Fruit fly (Drosophila melanogaster) whole organism, embryonic: ENCODE data around the gene CG43999.
A peak's percentile ranks its signal among the peaks of the same experiment; 100 is the strongest.

Source experiments
- ATbp ChIP-seq: fragments of 200-800 bp; sonication (Bioruptor generic); optimal IDR thresholded peaks from 2 replicates; lab custom pipeline; 2017; ENCODE audit warnings: missing biosample characterization, mild to moderate bottlenecking, missing genetic modification characterization, missing genetic modification reagents
- Adf1 ChIP-seq: fragments of 200-800 bp; sonication (Bioruptor generic); IDR thresholded peaks from 2 replicates; pipeline ENCODE4 v1.3.6; 2022; ENCODE audit warnings: missing biosample characterization, missing genetic modification characterization
- Atf3 ChIP-seq: fragments of 200-800 bp; sonication (Bioruptor generic); optimal IDR thresholded peaks from 3 replicates; lab custom pipeline; 2016; ENCODE audit warnings: missing biosample characterization, missing genetic modification characterization
- B-H1 ChIP-seq: fragments of 200-800 bp; sonication (Bioruptor generic); IDR thresholded peaks from 3 replicates; pipeline ENCODE4 v1.3.6; 2022; ENCODE audit warnings: missing biosample characterization, missing genetic modification characterization
- B-H2 ChIP-seq: fragments of 200-800 bp; sonication (Bioruptor generic); optimal IDR thresholded peaks from 2 replicates; lab custom pipeline; 2018; ENCODE audit warnings: missing biosample characterization, mild to moderate bottlenecking, missing genetic modification characterization
- Bgb ChIP-seq: fragments of 200-800 bp; sonication (Bioruptor generic); IDR thresholded peaks from 2 replicates; pipeline ENCODE4 v1.3.6; 2022; ENCODE audit warnings: missing biosample characterization, missing genetic modification characterization; ENCODE audit not compliant: partially characterized antibody
- BtbVII ChIP-seq: fragments of 200-800 bp; sonication (Bioruptor generic); optimal IDR thresholded peaks from 3 replicates; lab custom pipeline; 2017; ENCODE audit warnings: missing biosample characterization, mild to moderate bottlenecking, missing genetic modification characterization
- CG11456 ChIP-seq: fragments of 200-800 bp; sonication (Bioruptor generic); IDR thresholded peaks from 3 replicates; pipeline ENCODE4 v1.3.6; 2022; ENCODE audit warnings: missing biosample characterization, missing genetic modification characterization
- CG11696 ChIP-seq: fragments of 200-800 bp; sonication (Bioruptor generic); IDR thresholded peaks from 2 replicates; pipeline ENCODE4 v1.3.6; 2022; ENCODE audit warnings: missing biosample characterization, missing genetic modification characterization
- CG12299 ChIP-seq: fragments of 200-800 bp; sonication (Bioruptor generic); optimal IDR thresholded peaks from 2 replicates; lab custom pipeline; 2018; ENCODE audit warnings: missing biosample characterization, mild to moderate bottlenecking, missing genetic modification characterization
- CG12391 ChIP-seq: fragments of 200-800 bp; sonication (Bioruptor generic); optimal IDR thresholded peaks from 3 replicates; lab custom pipeline; 2018; ENCODE audit warnings: missing biosample characterization, mild to moderate bottlenecking, missing genetic modification characterization, moderate library complexity
- CG12942 ChIP-seq: fragments of 200-800 bp; sonication (Bioruptor generic); optimal IDR thresholded peaks from 3 replicates; lab custom pipeline; 2016; ENCODE audit warnings: missing biosample characterization, missing genetic modification characterization
- CG14710 ChIP-seq: fragments of 200-800 bp; sonication (Bioruptor generic); optimal IDR thresholded peaks from 3 replicates; lab custom pipeline; 2019; ENCODE audit warnings: missing biosample characterization, mild to moderate bottlenecking, missing genetic modification characterization, moderate library complexity
- CG14860 ChIP-seq: fragments of 200-800 bp; sonication (Bioruptor generic); IDR thresholded peaks from 3 replicates; pipeline ENCODE4 v1.3.6; 2022; ENCODE audit warnings: missing biosample characterization, missing genetic modification characterization; ENCODE audit not compliant: partially characterized antibody
- CG15269 ChIP-seq: fragments of 200-800 bp; sonication (Bioruptor generic); optimal IDR thresholded peaks from 2 replicates; lab custom pipeline; 2018; ENCODE audit warnings: missing biosample characterization, mild to moderate bottlenecking, missing genetic modification characterization, moderate library complexity
- CG17328 ChIP-seq: fragments of 200-800 bp; sonication (Bioruptor generic); IDR thresholded peaks from 2 replicates; pipeline ENCODE4 v1.3.6; 2022; ENCODE audit warnings: missing biosample characterization, missing genetic modification characterization
- CG17568 ChIP-seq: fragments of 200-800 bp; sonication (Bioruptor generic); optimal IDR thresholded peaks from 2 replicates; lab custom pipeline; 2018; ENCODE audit warnings: missing biosample characterization, mild to moderate bottlenecking, missing genetic modification characterization, moderate library complexity
- CG18262 ChIP-seq: fragments of 200-800 bp; optimal IDR thresholded peaks from 3 replicates; lab custom pipeline; 2019; ENCODE audit warnings: missing biosample characterization, mild to moderate bottlenecking, missing genetic modification characterization, moderate library complexity
- CG1832 ChIP-seq: fragments of 200-800 bp; sonication (Bioruptor generic); optimal IDR thresholded peaks from 2 replicates; lab custom pipeline; 2017; ENCODE audit warnings: missing biosample characterization, mild to moderate bottlenecking, missing genetic modification characterization, inconsistent platforms
- CG2202 ChIP-seq: fragments of 200-800 bp; sonication (Bioruptor generic); optimal IDR thresholded peaks from 2 replicates; lab custom pipeline; 2018; ENCODE audit warnings: missing biosample characterization, mild to moderate bottlenecking, missing genetic modification characterization
- CG2678 ChIP-seq: fragments of 200-800 bp; sonication (Bioruptor generic); optimal IDR thresholded peaks from 3 replicates; lab custom pipeline; 2019; ENCODE audit warnings: missing biosample characterization, mild to moderate bottlenecking, missing genetic modification characterization, moderate library complexity
- CG31441 ChIP-seq: fragments of 200-800 bp; sonication (Bioruptor generic); IDR thresholded peaks from 2 replicates; pipeline ENCODE4 v1.3.6; 2022; ENCODE audit warnings: missing biosample characterization, missing genetic modification characterization
- CG34422 ChIP-seq: fragments of 200-800 bp; sonication (Bioruptor generic); IDR thresholded peaks from 3 replicates; pipeline ENCODE4 v1.3.6; 2022; ENCODE audit warnings: missing biosample characterization, missing genetic modification characterization
- CG4820 ChIP-seq: fragments of 200-800 bp; sonication (Bioruptor generic); optimal IDR thresholded peaks from 3 replicates; lab custom pipeline; 2016; ENCODE audit warnings: missing biosample characterization, missing genetic modification characterization
- CG6683 ChIP-seq: fragments of 200-800 bp; sonication (Bioruptor generic); optimal IDR thresholded peaks from 2 replicates; lab custom pipeline; 2017; ENCODE audit warnings: missing biosample characterization, mild to moderate bottlenecking, missing genetic modification characterization, missing genetic modification reagents
- CG6854 ChIP-seq: fragments of 200-800 bp; sonication (Bioruptor generic); optimal IDR thresholded peaks from 3 replicates; lab custom pipeline; 2017; ENCODE audit warnings: missing biosample characterization, mild to moderate bottlenecking, missing genetic modification characterization
- CG7987 ChIP-seq: fragments of 200-800 bp; sonication (Bioruptor generic); optimal IDR thresholded peaks from 2 replicates; lab custom pipeline; 2018; ENCODE audit warnings: missing biosample characterization, mild to moderate bottlenecking, missing genetic modification characterization, moderate library complexity
- CG9437 ChIP-seq: fragments of 200-800 bp; sonication (Bioruptor generic); optimal IDR thresholded peaks from 2 replicates; lab custom pipeline; 2018; ENCODE audit warnings: missing biosample characterization, mild to moderate bottlenecking, missing genetic modification characterization
- Dek ChIP-seq: fragments of 200-800 bp; sonication (Bioruptor generic); optimal IDR thresholded peaks from 3 replicates; lab custom pipeline; 2019; ENCODE audit warnings: missing biosample characterization, mild to moderate bottlenecking, missing genetic modification characterization, moderate library complexity
- E2f1 ChIP-seq: fragments of 200-800 bp; sonication (Bioruptor generic); IDR thresholded peaks from 2 replicates; pipeline ENCODE4 v1.3.6; 2022; ENCODE audit warnings: missing biosample characterization, missing genetic modification characterization
- HLH54F ChIP-seq: fragments of 200-800 bp; sonication (Bioruptor generic); optimal IDR thresholded peaks from 3 replicates; lab custom pipeline; 2016; ENCODE audit warnings: missing biosample characterization, missing genetic modification characterization
- Hey ChIP-seq: fragments of 200-800 bp; sonication (Bioruptor generic); optimal IDR thresholded peaks from 3 replicates; lab custom pipeline; 2018; ENCODE audit warnings: missing biosample characterization, mild to moderate bottlenecking, missing genetic modification characterization
- HmgD ChIP-seq: fragments of 200-800 bp; sonication (Bioruptor generic); optimal IDR thresholded peaks from 3 replicates; lab custom pipeline; 2016; ENCODE audit warnings: missing biosample characterization, missing genetic modification characterization
- Mad ChIP-seq: fragments of 200-800 bp; sonication (Bioruptor generic); optimal IDR thresholded peaks from 2 replicates; lab custom pipeline; 2016; ENCODE audit warnings: missing biosample characterization, missing genetic modification characterization
- Max ChIP-seq: fragments of 200-800 bp; sonication (Bioruptor generic); optimal IDR thresholded peaks from 2 replicates; lab custom pipeline; 2016; ENCODE audit warnings: missing biosample characterization, mild to moderate bottlenecking, missing genetic modification characterization
- Med ChIP-seq: fragments of 200-800 bp; sonication (Bioruptor generic); peaks from one replicate; lab custom pipeline; 2016; ENCODE audit warnings: missing biosample characterization, missing genetic modification characterization, mild to moderate bottlenecking, inconsistent platforms, moderate library complexity
- Neu2 ChIP-seq: fragments of 200-800 bp; sonication (Bioruptor generic); optimal IDR thresholded peaks from 3 replicates; lab custom pipeline; 2016; ENCODE audit warnings: missing biosample characterization, missing genetic modification characterization, borderline replicate concordance
- Rx ChIP-seq: fragments of 200-800 bp; sonication (Bioruptor generic); IDR thresholded peaks from 2 replicates; pipeline ENCODE4 v1.3.6; 2022; ENCODE audit warnings: missing biosample characterization, missing genetic modification characterization
- chm ChIP-seq: fragments of 200-800 bp; sonication (Bioruptor generic); IDR thresholded peaks from 2 replicates; pipeline ENCODE4 v1.3.6; 2022; ENCODE audit warnings: missing biosample characterization, missing genetic modification characterization
- dan ChIP-seq: fragments of 200-800 bp; sonication (Bioruptor generic); IDR thresholded peaks from 2 replicates; pipeline ENCODE4 v1.3.6; 2022; ENCODE audit warnings: missing biosample characterization, missing genetic modification characterization
- dmrt99B ChIP-seq: fragments of 200-800 bp; sonication (Bioruptor generic); optimal IDR thresholded peaks from 2 replicates; lab custom pipeline; 2018; ENCODE audit warnings: missing biosample characterization, mild to moderate bottlenecking, missing genetic modification characterization, moderate library complexity
- hkb ChIP-seq, 2 experiments: fragments of 200-800 bp in 1 of 2; fragments of >200 bp in 1 of 2; sonication (Bioruptor generic) in 1 of 2; IDR thresholded peaks in 1 of 2; optimal IDR thresholded peaks in 1 of 2; 2 replicates each; pipeline versions ENCODE4 v1.3.6 to Lab custom; 2017 to 2022; ENCODE audit warnings: missing biosample characterization in 1 of 2, missing genetic modification characterization in 1 of 2
- lilli ChIP-seq: fragments of 200-800 bp; sonication (Bioruptor generic); optimal IDR thresholded peaks from 3 replicates; lab custom pipeline; 2016; ENCODE audit warnings: missing biosample characterization, missing genetic modification characterization
- nau ChIP-seq: fragments of 200-800 bp; sonication (Bioruptor generic); optimal IDR thresholded peaks from 3 replicates; lab custom pipeline; 2017; ENCODE audit warnings: missing biosample characterization, mild to moderate bottlenecking, missing genetic modification characterization, missing genetic modification reagents
- nerfin-1 ChIP-seq: fragments of 200-800 bp; sonication (Bioruptor generic); optimal IDR thresholded peaks from 3 replicates; lab custom pipeline; 2019; ENCODE audit warnings: missing biosample characterization, mild to moderate bottlenecking, missing genetic modification characterization, moderate library complexity
- sd ChIP-seq: fragments of 200-800 bp; sonication (Bioruptor generic); optimal IDR thresholded peaks from 3 replicates; lab custom pipeline; 2018; ENCODE audit warnings: missing biosample characterization, mild to moderate bottlenecking, missing genetic modification characterization, moderate library complexity
- tll ChIP-seq, 2 experiments: fragments of 200-800 bp in 1 of 2; fragments of >200 bp in 1 of 2; sonication (Bioruptor generic) in 1 of 2; optimal IDR thresholded peaks; 2 replicates each; lab custom pipeline; 2017 to 2019; ENCODE audit warnings: missing biosample characterization in 2 of 2, missing genetic modification characterization in 2 of 2, mild to moderate bottlenecking in 1 of 2, moderate library complexity in 1 of 2
- trem ChIP-seq: fragments of 200-800 bp; optimal IDR thresholded peaks from 3 replicates; lab custom pipeline; 2019; ENCODE audit warnings: missing biosample characterization, mild to moderate bottlenecking, missing genetic modification characterization, moderate library complexity
- vfl ChIP-seq: fragments of 200-800 bp; sonication (Bioruptor generic); optimal IDR thresholded peaks from 2 replicates; lab custom pipeline; 2016; ENCODE audit warnings: missing biosample characterization, missing genetic modification characterization

Gene CG43999

DNA sequence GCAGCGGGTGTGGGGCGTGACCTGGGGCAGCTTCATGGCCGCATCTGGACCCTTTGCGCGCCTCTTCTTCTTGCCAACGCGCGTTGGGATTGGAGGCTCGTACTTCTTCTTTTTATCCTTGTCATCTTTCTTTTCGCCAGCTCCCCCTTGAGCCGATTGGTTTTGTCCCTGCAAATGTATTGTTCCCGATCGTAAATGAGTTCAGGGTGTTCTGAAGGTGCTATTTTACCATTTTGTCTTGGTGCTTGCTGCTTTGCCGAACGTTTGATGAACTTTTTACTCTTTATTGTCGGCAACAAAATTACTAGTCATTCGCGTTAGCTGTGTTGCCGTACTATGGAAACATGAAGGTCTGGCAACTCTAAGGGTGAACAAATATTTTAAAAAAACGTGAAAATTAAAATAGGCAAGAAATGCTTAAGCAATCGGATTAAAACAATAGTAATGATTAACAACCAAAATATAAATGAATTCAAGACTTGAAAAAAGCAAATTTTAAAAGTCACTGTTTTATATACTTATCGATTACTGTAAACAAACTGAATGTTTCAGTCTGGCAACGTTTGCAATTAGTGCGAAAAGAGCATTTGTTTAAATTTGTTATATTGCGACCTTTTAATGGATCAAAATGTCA, 2.4 kb upstream of the CG43999 start, which contains the start of the genes Rpt2 and CG13599 (continued):
- TF ChIP-seq CG17568 (GFP tag; lab: Kevin White, UChicago) (peak; percentile 68), chm (GFP tag; lab: Robert Waterston, UW) (no peak), CG14860 (GFP tag; lab: Robert Waterston, UW) (0 out of 3 replicates have a peak, but pooled peaks have one; percentile 20), E2f1 (no peak), BtbVII (GFP tag; lab: Kevin White, UChicago) (no peak), CG15269 (tag; lab: Kevin White, UChicago) (no peak), CG18262 (tag; lab: Kevin White, UChicago) (peak; percentile 24), Max (peak; percentile 32), CG7987 (no peak), Mad (GFP tag; lab: Kevin White, UChicago) (peak; percentile 14), Adf1 (no peak), CG17328 (GFP tag; lab: Robert Waterston, UW) (no peak), CG2202 (tag; lab: Kevin White, UChicago) (no peak), CG31441 (GFP tag; lab: Robert Waterston, UW) (peak; percentile 78), Neu2 (GFP tag; lab: Kevin White, UChicago) (no peak), Hey (tag; lab: Kevin White, UChicago) (no peak), Med (GFP tag; lab: Kevin White, UChicago) (peak; percentile 78), CG6854 (no peak), sd (tag; lab: Kevin White, UChicago) (peak; percentile 10), CG12391 (peak; percentile 63), hkb (optimal IDR thresholded peaks at IDR 0.05; lab: Kevin White, UChicago) (peak; percentile 82), hkb (GFP tag; IDR thresholded peaks at IDR 0.05; lab: Robert Waterston, UW) (no peak), Bgb (GFP tag; lab: Robert Waterston, UW) (no peak; the same call in 1 of the 2 replicates), CG34422 (peak; percentile 56; the same call in 1 of the 3 replicates), dmrt99B (tag; lab: Kevin White, UChicago) (no peak), CG1832 (GFP tag; lab: Kevin White, UChicago) (no peak), Atf3 (GFP tag; lab: Kevin White, UChicago) (no peak), Rx (GFP tag; lab: Robert Waterston, UW) (no peak), CG11696 (no peak), Dek (no peak), B-H1 (no peak), vfl (GFP tag; lab: Kevin White, UChicago) (no peak), tll (GFP tag; optimal IDR thresholded peaks at IDR 0.05; lab: Kevin White, UChicago) (peak in 1 of 2 experiments; percentile 60), CG6683 (GFP tag; lab: Kevin White, UChicago) (no peak), CG4820 (GFP tag; lab: Kevin White, UChicago) (no peak), nau (GFP tag; lab: Kevin White, UChicago) (no peak), HmgD (GFP tag; lab: Kevin White, UChicago) (peak; percentile 22), CG11456 (no peak), CG9437 (GFP tag; lab: Kevin White, UChicago) (no peak), CG12299 (tag; lab: Kevin White, UChicago) (peak; percentile 41), HLH54F (GFP tag; lab: Kevin White, UChicago) (peak; percentile 12), CG2678 (tag; lab: Kevin White, UChicago) (no peak), nerfin-1 (tag; lab: Kevin White, UChicago) (peak; percentile 5), ATbp (no peak), CG12942 (GFP tag; lab: Kevin White, UChicago) (peak; percentile 13), dan (GFP tag; lab: Robert Waterston, UW) (no peak), CG14710 (tag; lab: Kevin White, UChicago) (peak; percentile 84), lilli (GFP tag; lab: Kevin White, UChicago) (peak; percentile 34), trem (tag; lab: Kevin White, UChicago) (peak; percentile 85), B-H2 (GFP tag; lab: Kevin White, UChicago) (peak; percentile 57)
